Worm (Caenorhabditis elegans) whole organism, late embryonic: ENCODE results near the gene C36A4.10.
A peak's percentile ranks its signal among the peaks of the same experiment; 100 is the strongest.

Experiments
- C38D4.7 ChIP-seq: fragments of 200-800 bp; sonication (Bioruptor generic); optimal IDR thresholded peaks from 2 replicates; lab custom pipeline; 2018; ENCODE audit warnings: mild to moderate bottlenecking, missing genetic modification characterization, moderate library complexity, missing compliant biosample characterization
- K09A11.1 ChIP-seq: sonication (generic microtip); optimal IDR thresholded peaks from 2 replicates; lab custom pipeline; 2017; ENCODE audit warnings: antibody characterized with exemption, mild to moderate bottlenecking, missing genetic modification characterization, missing compliant biosample characterization; ENCODE audit not compliant: insufficient read depth
- ceh-14 ChIP-seq: sonication (generic microtip); optimal IDR thresholded peaks from 2 replicates; lab custom pipeline; 2016; ENCODE audit warnings: missing genotype, missing genetic modification characterization, missing compliant biosample characterization
- ceh-18 ChIP-seq: sonication (generic microtip); optimal IDR thresholded peaks from 2 replicates; lab custom pipeline; 2016; ENCODE audit warnings: missing genetic modification characterization, missing compliant biosample characterization
- ceh-31 ChIP-seq: sonication (generic microtip); optimal IDR thresholded peaks from 2 replicates; lab custom pipeline; 2016; ENCODE audit warnings: missing genetic modification characterization, missing compliant biosample characterization
- ceh-6 ChIP-seq: fragments of 200-800 bp; sonication (Bioruptor generic); optimal IDR thresholded peaks from 2 replicates; lab custom pipeline; 2018; ENCODE audit warnings: mild to moderate bottlenecking, missing genetic modification characterization, missing compliant biosample characterization
- ceh-9 ChIP-seq: sonication (generic microtip); optimal IDR thresholded peaks from 2 replicates; lab custom pipeline; 2016; ENCODE audit warnings: mild to moderate bottlenecking, missing genetic modification characterization, inconsistent platforms, missing compliant biosample characterization
- che-1 ChIP-seq: sonication (generic microtip); optimal IDR thresholded peaks from 2 replicates; lab custom pipeline; 2016; ENCODE audit warnings: mild to moderate bottlenecking, missing genetic modification characterization, missing compliant biosample characterization
- dmd-4 ChIP-seq: sonication (generic microtip); optimal IDR thresholded peaks from 2 replicates; lab custom pipeline; 2016; ENCODE audit warnings: borderline replicate concordance, missing genetic modification characterization, missing compliant biosample characterization
- dve-1 ChIP-seq: sonication (generic microtip); optimal IDR thresholded peaks from 2 replicates; lab custom pipeline; 2017; ENCODE audit warnings: antibody characterized with exemption, mild to moderate bottlenecking, missing genetic modification characterization, missing compliant biosample characterization
- elt-2 ChIP-seq: sonication (generic microtip); optimal IDR thresholded peaks from 2 replicates; lab custom pipeline; 2016; ENCODE audit warnings: missing genetic modification reagents, missing genetic modification characterization, missing compliant biosample characterization
- ets-4 ChIP-seq: sonication (generic microtip); optimal IDR thresholded peaks from 2 replicates; lab custom pipeline; 2016; ENCODE audit warnings: missing genetic modification characterization, missing compliant biosample characterization
- fax-1 ChIP-seq: sonication (generic microtip); optimal IDR thresholded peaks from 2 replicates; lab custom pipeline; 2016; ENCODE audit warnings: missing genotype, missing genetic modification characterization, missing compliant biosample characterization
- fkh-6 ChIP-seq: sonication (generic microtip); optimal IDR thresholded peaks from 2 replicates; lab custom pipeline; 2016; ENCODE audit warnings: missing genetic modification characterization, missing compliant biosample characterization
- hlh-13 ChIP-seq: fragments of 200-800 bp; sonication (Bioruptor generic); optimal IDR thresholded peaks from 2 replicates; lab custom pipeline; 2018; ENCODE audit warnings: mild to moderate bottlenecking, missing genetic modification characterization, missing compliant biosample characterization
- hlh-15 ChIP-seq: sonication (generic microtip); optimal IDR thresholded peaks from 2 replicates; lab custom pipeline; 2016; ENCODE audit warnings: missing genetic modification characterization, missing compliant biosample characterization
- hlh-30 ChIP-seq: sonication (generic microtip); optimal IDR thresholded peaks from 2 replicates; lab custom pipeline; 2017; ENCODE audit warnings: antibody characterized with exemption, missing genetic modification characterization, missing compliant biosample characterization; ENCODE audit not compliant: insufficient read depth
- lim-6 ChIP-seq: sonication (generic microtip); optimal IDR thresholded peaks from 2 replicates; lab custom pipeline; 2016; ENCODE audit warnings: missing genetic modification characterization, missing compliant biosample characterization
- madf-2 ChIP-seq: sonication (generic microtip); optimal IDR thresholded peaks from 2 replicates; lab custom pipeline; 2017; ENCODE audit warnings: missing genetic modification characterization, missing compliant biosample characterization
- nfya-1 ChIP-seq: sonication (generic microtip); optimal IDR thresholded peaks from 2 replicates; lab custom pipeline; 2017; ENCODE audit warnings: missing genetic modification characterization, mild to moderate bottlenecking, missing compliant biosample characterization, antibody characterized with exemption, moderate library complexity
- nhr-11 ChIP-seq: fragments of 150-350 bp; optimal IDR thresholded peaks from 2 replicates; lab custom pipeline; 2014; ENCODE audit warnings: missing biosample characterization, missing genetic modification characterization
- pat-9 ChIP-seq: fragments of 200-800 bp; sonication (Bioruptor generic); optimal IDR thresholded peaks from 2 replicates; lab custom pipeline; 2018; ENCODE audit warnings: mild to moderate bottlenecking, missing genetic modification characterization, moderate library complexity, missing compliant biosample characterization
- pax-1 ChIP-seq: fragments of 150-350 bp; optimal IDR thresholded peaks from 2 replicates; lab custom pipeline; 2014; ENCODE audit warnings: missing biosample characterization, missing genetic modification characterization
- pha-2 ChIP-seq: sonication (generic microtip); optimal IDR thresholded peaks from 2 replicates; lab custom pipeline; 2017; ENCODE audit warnings: mild to moderate bottlenecking, missing genetic modification characterization, missing compliant biosample characterization
- rnt-1 ChIP-seq: sonication (generic microtip); optimal IDR thresholded peaks from 2 replicates; lab custom pipeline; 2016; ENCODE audit warnings: missing genetic modification characterization, missing compliant biosample characterization
- sdc-2 ChIP-seq: sonication (generic microtip); optimal IDR thresholded peaks from 2 replicates; lab custom pipeline; 2016; ENCODE audit warnings: missing genotype, missing genetic modification characterization, missing compliant biosample characterization
- sox-4 ChIP-seq: sonication (generic microtip); optimal IDR thresholded peaks from 2 replicates; lab custom pipeline; 2017; ENCODE audit warnings: mild to moderate bottlenecking, missing genetic modification characterization, inconsistent platforms, missing compliant biosample characterization
- syd-9 ChIP-seq: sonication (generic microtip); optimal IDR thresholded peaks from 2 replicates; lab custom pipeline; 2016; ENCODE audit warnings: mild to moderate bottlenecking, missing genetic modification characterization, moderate library complexity, missing compliant biosample characterization
- tbx-2 ChIP-seq: sonication (generic microtip); optimal IDR thresholded peaks from 2 replicates; lab custom pipeline; 2016; ENCODE audit warnings: missing genetic modification characterization, missing compliant biosample characterization
- zip-5 ChIP-seq: sonication (generic microtip); optimal IDR thresholded peaks from 2 replicates; lab custom pipeline; 2016; ENCODE audit warnings: missing genetic modification characterization, missing compliant biosample characterization

Gene C36A4.10

ce11 chrIII:3800934-3801252 is 30.4 kb downstream of the C36A4.10 start:
- no peak for TF ChIP-seq lim-6
- TF ChIP-seq K09A11.1 (tag; lab: Kevin White, UChicago) = no peak
- TF ChIP-seq syd-9 (tag; lab: Kevin White, UChicago) = no peak
- TF ChIP-seq, all 69 proteins: peak for 0

- no peak for TF ChIP-seq ceh-18 (tag; lab: Kevin White, UChicago)
- TF ChIP-seq hlh-13 (GFP tag; lab: Kevin White, UChicago) = no peak
- TF ChIP-seq zip-5 (tag; lab: Kevin White, UChicago) = no peak
- TF ChIP-seq fax-1 (tag; lab: Kevin White, UChicago) = no peak
- no peak for TF ChIP-seq hlh-15
- TF ChIP-seq fkh-6 (tag; lab: Kevin White, UChicago) = no peak
- TF ChIP-seq ceh-6 (GFP tag; lab: Kevin White, UChicago) = no peak
- TF ChIP-seq sdc-2 (tag; lab: Kevin White, UChicago) = no peak
- TF ChIP-seq rnt-1 (tag; lab: Kevin White, UChicago) = no peak
- no peak for TF ChIP-seq ceh-31 (tag; lab: Kevin White, UChicago)
- no peak for TF ChIP-seq madf-2 (tag; lab: Kevin White, UChicago)
- TF ChIP-seq, all 69 proteins: peak for 0
Observed at ce11 chrIII:3800240-3800933, 30.9 kb downstream of the C36A4.10 start, which contains the start of gene mtm-3. Gene mtm-3 (minus strand): TSS chrIII:3800467.

- no peak for TF ChIP-seq ets-4
- TF ChIP-seq nhr-11 (tag; lab: Kevin White, UChicago) = no peak
- peak; percentile 23 for TF ChIP-seq nfya-1 (tag; lab: Kevin White, UChicago)
- TF ChIP-seq elt-2 (tag; lab: Kevin White, UChicago) = peak; percentile 28
Observed at ce11 chrIII:3799213-3799612, 32.1 kb downstream of the C36A4.10 start.

ce11 chrIII:3798416-3798815 is 32.9 kb downstream of the C36A4.10 start:
- no peak for TF ChIP-seq ceh-9 (tag; lab: Kevin White, UChicago)
- TF ChIP-seq ceh-14 (tag; lab: Kevin White, UChicago) = no peak
- TF ChIP-seq sox-4 (tag; lab: Kevin White, UChicago) = no peak
- TF ChIP-seq nfya-1 (tag; lab: Kevin White, UChicago) = peak; percentile 98
- TF ChIP-seq pha-2 (tag; lab: Kevin White, UChicago) = no peak
- TF ChIP-seq dve-1 (tag; lab: Kevin White, UChicago) = no peak
- no peak for TF ChIP-seq dmd-4
- TF ChIP-seq, all 69 proteins: peak for 1

ce11 chrIII:3797180-3798026 is 33.9 kb downstream of the C36A4.10 start:
- TF ChIP-seq hlh-30 (tag; lab: Kevin White, UChicago) (peak; percentile 49), pat-9 (tag; lab: Kevin White, UChicago) (no peak), rnt-1 (tag; lab: Kevin White, UChicago) (peak; percentile 57), pax-1 (tag; lab: Kevin White, UChicago) (peak; percentile 4), tbx-2 (peak; percentile 17)

ce11 chrIII:3795933-3796332 is 35.3 kb downstream of the C36A4.10 start:
- TF ChIP-seq madf-2 (tag; lab: Kevin White, UChicago) = no peak
- no peak for TF ChIP-seq che-1
- TF ChIP-seq C38D4.7 (GFP tag; lab: Kevin White, UChicago) = no peak
- TF ChIP-seq hlh-15 = no peak
- TF ChIP-seq, all 69 proteins: peak for 0
